Worm (Caenorhabditis elegans) whole organism, L4/young adult: ENCODE data around the gene srg-21.

ENCODE experiments used
- dao-5 ChIP-seq: sonication (generic microtip); optimal IDR thresholded peaks from 2 replicates; lab custom pipeline; 2016; ENCODE audit warnings: missing genotype, missing genetic modification characterization, moderate library complexity, missing compliant biosample characterization
- him-1 ChIP-seq: sonication (generic microtip); optimal IDR thresholded peaks from 2 replicates; lab custom pipeline; 2016; ENCODE audit warnings: missing genotype, missing genetic modification reagents, missing genetic modification characterization, missing compliant biosample characterization

- TF ChIP-seq him-1 (no peak), dao-5 (no peak)
Observed at ce11 chrII:3135293-3135692, 44.1 kb upstream of the srg-21 start.
